Worm (Caenorhabditis elegans): ENCODE results near the gene C54E10.11.

Gene C54E10.11

ce11 chrV:18802077-18802476 lies at the start of gene C54E10.11:
Gene C54E10.11 (minus strand): TSS chrV:18802177.
- no peak for TF ChIP-seq zip-2 (tag; optimal IDR thresholded peaks at IDR 0.05)
- no peak for TF ChIP-seq lsy-2 (tag; optimal IDR thresholded peaks at IDR 0.05)
- TF ChIP-seq nhr-25 (tag; optimal IDR thresholded peaks at IDR 0.05; ENCODE audit: borderline replicate concordance, insufficient read depth), result no peak
- TF ChIP-seq D1046.2 (GFP tag; IDR thresholded peaks at IDR 0.05), result no peak
- no peak for TF ChIP-seq zfp-3 (GFP tag; conservative IDR thresholded peaks at IDR 0.05)
- no peak for TF ChIP-seq ceh-20 (GFP tag; IDR thresholded peaks at IDR 0.05)
- no peak for TF ChIP-seq cey-2 (tag; optimal IDR thresholded peaks at IDR 0.05; ENCODE audit: borderline replicate concordance, insufficient read depth)
- TF ChIP-seq gei-8 (GFP tag; optimal IDR thresholded peaks at IDR 0.05), result no peak
- TF ChIP-seq unc-130 (GFP tag; optimal IDR thresholded peaks at IDR 0.05), result no peak
- no peak for TF ChIP-seq zfp-2 (tag; optimal IDR thresholded peaks at IDR 0.05)
- TF ChIP-seq arid-1 (GFP tag; conservative IDR thresholded peaks at IDR 0.05), result no peak
- TF ChIP-seq php-3 (GFP tag; IDR thresholded peaks at IDR 0.05), result no peak
- no peak for TF ChIP-seq nhr-10 (tag; optimal IDR thresholded peaks at IDR 0.05)
- no peak for TF ChIP-seq fos-1 (tag; optimal IDR thresholded peaks at IDR 0.05)
- no peak for TF ChIP-seq ama-1 (optimal IDR thresholded peaks at IDR 0.05)
- TF ChIP-seq hlh-30 (tag; optimal IDR thresholded peaks at IDR 0.05; ENCODE audit: insufficient read depth), result no peak
- TF ChIP-seq mxl-3 (GFP tag; optimal IDR thresholded peaks at IDR 0.05), result no peak
- TF ChIP-seq snpc-1.2 (GFP tag; IDR thresholded peaks at IDR 0.05), result no peak

- TF ChIP-seq ceh-62 (tag; optimal IDR thresholded peaks at IDR 0.05) (no peak), daf-8 (GFP tag; IDR thresholded peaks at IDR 0.05) (no peak), mdl-1 (tag; optimal IDR thresholded peaks at IDR 0.05) (no peak), daf-19 (GFP tag; conservative IDR thresholded peaks at IDR 0.05) (no peak), ztf-7 (tag; optimal IDR thresholded peaks at IDR 0.05) (no peak), ceh-82 (tag; optimal IDR thresholded peaks at IDR 0.05) (no peak), nhr-111 (GFP tag; optimal IDR thresholded peaks at IDR 0.05) (no peak), zag-1 (tag; optimal IDR thresholded peaks at IDR 0.05) (no peak), F44E2.7 (GFP tag; IDR thresholded peaks at IDR 0.05) (no peak), saeg-2 (GFP tag; IDR thresholded peaks at IDR 0.05) (no peak), pha-4 (GFP tag; IDR thresholded peaks at IDR 0.05) (no peak), pha-4 (tag; optimal IDR thresholded peaks at IDR 0.05) (no peak), lin-15B (tag; optimal IDR thresholded peaks at IDR 0.05) (no peak), spr-1 (tag; optimal IDR thresholded peaks at IDR 0.05) (no peak), zip-2 (tag; optimal IDR thresholded peaks at IDR 0.05) (no peak), ztf-11 (tag; optimal IDR thresholded peaks at IDR 0.05) (no peak)
These were observed 46.6 kb upstream of the C54E10.11 start for ce11 chrV:18848578-18848977.

- TF ChIP-seq lin-38 (GFP tag; IDR thresholded peaks at IDR 0.05) (no peak), tra-1 (GFP tag; IDR thresholded peaks at IDR 0.05) (no peak), lin-13 (GFP tag; optimal IDR thresholded peaks at IDR 0.05) (no peak), ZK337.2 (GFP tag; IDR thresholded peaks at IDR 0.05) (no peak), jun-1 (tag; optimal IDR thresholded peaks at IDR 0.05) (no peak), ceh-20 (GFP tag; IDR thresholded peaks at IDR 0.05) (no peak), nhr-28 (tag; optimal IDR thresholded peaks at IDR 0.05) (no peak), nhr-48 (tag; optimal IDR thresholded peaks at IDR 0.05) (no peak), fkh-10 (GFP tag; optimal IDR thresholded peaks at IDR 0.05) (no peak)
These were observed 44.5 kb upstream of the C54E10.11 start, which contains the start of gene nhr-230 for ce11 chrV:18846480-18846879. Gene nhr-230 (plus strand): TSS chrV:18846780.
